Fruit fly (Drosophila melanogaster) whole organism: ENCODE data around the gene CG13794.

Experiments used
- CG8478 ChIP-seq: fragments of >200 bp; optimal IDR thresholded peaks from 2 replicates; lab custom pipeline; 2018; ENCODE audit warnings: inconsistent platforms
- Dll ChIP-seq: fragments of >200 bp; optimal IDR thresholded peaks from 2 replicates; lab custom pipeline; 2017
- EcR ChIP-seq, 2 experiments: fragments of >200 bp; optimal IDR thresholded peaks; 2 replicates each; lab custom pipeline; 2017; ENCODE audit warnings: missing biosample characterization in 2 of 2, missing genetic modification characterization in 2 of 2, missing genetic modification reagents in 2 of 2
- pan ChIP-seq: fragments of >200 bp; optimal IDR thresholded peaks from 2 replicates; lab custom pipeline; 2017
- psq ChIP-seq: fragments of >200 bp; optimal IDR thresholded peaks from 2 replicates; lab custom pipeline; 2017
- usp ChIP-seq: fragments of >200 bp; optimal IDR thresholded peaks from 2 replicates; lab custom pipeline; 2017; ENCODE audit warnings: missing biosample characterization, missing genetic modification characterization, mixed read lengths

The CG13794 gene

DNA sequence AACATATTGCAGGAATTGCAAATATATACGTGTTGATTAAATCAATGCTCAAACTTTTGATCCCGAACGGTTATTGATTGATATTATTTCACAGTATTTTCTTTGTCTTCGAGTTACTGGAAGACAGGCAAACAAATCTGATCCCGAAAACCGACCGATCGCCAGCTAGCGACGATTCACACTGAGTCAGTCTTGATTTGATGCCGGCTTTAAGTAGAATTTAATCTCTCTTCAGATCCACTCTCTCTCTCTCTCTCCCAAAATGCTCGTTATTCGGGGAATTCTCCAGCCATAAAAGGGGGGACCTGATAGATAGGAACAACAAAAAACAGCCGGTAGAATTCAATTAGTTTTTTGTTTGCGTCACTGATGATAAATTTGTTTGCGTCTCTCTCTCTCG, 21.2 kb downstream of the CG13794 start, which contains the start of gene Tep2:
Gene Tep2, minus strand, starts transcription at position 185 of the 400 bp plus-strand sequence.
- no peak for TF ChIP-seq CG8478 (lab: Kevin White, UChicago)
- no peak for TF ChIP-seq EcR (GFP tag; optimal IDR thresholded peaks at IDR 0.05; lab: Kevin White, UChicago)
- TF ChIP-seq Dll, result no peak
- no peak for TF ChIP-seq psq
- TF ChIP-seq pan (lab: Kevin White, UChicago), result no peak

DNA sequence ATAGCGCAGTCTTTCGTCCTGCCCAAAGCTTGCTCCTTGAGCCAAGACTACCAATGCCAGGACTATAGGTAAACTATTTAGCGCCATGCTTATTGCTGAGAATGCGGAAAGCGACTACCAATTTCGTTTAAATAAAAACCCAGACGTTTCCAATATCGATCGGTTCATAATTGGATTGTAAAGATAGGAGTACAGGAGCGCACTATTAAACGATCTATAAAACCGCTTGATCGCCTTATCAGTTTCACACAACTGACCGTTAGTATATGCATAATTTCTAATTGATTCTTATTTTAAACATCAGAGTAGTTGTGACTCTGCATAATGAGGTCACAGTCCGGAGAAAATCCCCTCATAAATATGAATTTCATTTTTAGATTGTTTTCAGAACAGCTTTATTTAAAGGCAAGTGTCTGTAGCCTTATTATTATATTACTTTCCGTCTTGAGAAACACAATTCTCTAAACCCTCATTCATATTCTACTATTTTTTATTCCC, 30.0 kb downstream of the CG13794 start, which contains the start of the genes CG7025 and CG43235:
Gene CG7025, minus strand, starts transcription at position 101 of the 498 bp plus-strand sequence.
Gene CG43235, plus strand, starts transcription at position 448 of the 498 bp plus-strand sequence.
- TF ChIP-seq pan (lab: Kevin White, UChicago), result no peak

DNA sequence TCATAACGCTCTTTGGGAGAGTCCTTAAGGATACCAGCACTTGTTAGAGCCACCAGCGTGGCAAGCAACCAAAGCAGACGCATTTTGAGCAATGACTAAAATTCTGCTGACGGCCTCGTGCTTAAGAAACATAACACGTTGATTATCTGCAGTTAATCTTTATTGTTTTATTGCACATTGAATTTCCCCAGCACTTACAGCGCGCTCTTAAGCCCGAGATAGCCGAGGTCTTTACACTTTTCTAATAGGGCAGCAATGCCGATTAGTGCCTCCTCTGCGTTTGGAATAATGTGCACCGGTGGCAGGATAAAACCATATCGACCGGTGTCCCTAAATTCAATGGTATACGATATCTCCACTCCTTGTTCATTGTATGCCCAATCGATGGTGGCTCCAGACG, 31.7 kb downstream of the CG13794 start, which contains the start of gene CG18585:
Gene CG18585, minus strand, starts transcription at position 101 of the 400 bp plus-strand sequence.
- no peak for TF ChIP-seq CG8478 (lab: Kevin White, UChicago)
- TF ChIP-seq Dll, result no peak
- TF ChIP-seq psq, result no peak
- TF ChIP-seq usp (GFP tag; lab: Kevin White, UChicago), result no peak
- TF ChIP-seq pan (lab: Kevin White, UChicago), result no peak
- no peak for TF ChIP-seq EcR (GFP tag; optimal IDR thresholded peaks at IDR 0.05; lab: Kevin White, UChicago)

DNA sequence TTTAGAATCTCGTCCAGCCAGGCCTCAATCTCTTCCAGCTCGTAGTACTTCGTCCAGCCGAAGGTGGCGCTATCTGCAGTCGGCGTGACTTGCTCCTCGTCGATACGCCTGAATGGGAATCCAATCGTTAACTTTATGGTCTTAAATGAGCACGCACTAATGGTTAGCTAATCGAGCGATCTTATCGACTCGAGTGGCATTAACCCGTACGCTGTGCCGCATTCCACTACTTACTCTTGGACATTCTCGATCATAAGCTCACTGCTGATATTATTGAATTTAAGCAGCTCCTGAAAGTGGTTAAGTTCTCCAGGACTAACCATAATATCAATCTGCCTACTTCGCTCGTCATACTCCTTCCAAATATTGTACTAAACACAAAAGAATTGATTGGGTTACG, 32.2 kb downstream of the CG13794 start:
- TF ChIP-seq EcR (GFP tag; optimal IDR thresholded peaks at IDR 0.05; lab: Kevin White, UChicago) (no peak), usp (GFP tag; lab: Kevin White, UChicago) (no peak), pan (lab: Kevin White, UChicago) (no peak), CG8478 (lab: Kevin White, UChicago) (no peak), Dll (no peak), psq (no peak)

DNA sequence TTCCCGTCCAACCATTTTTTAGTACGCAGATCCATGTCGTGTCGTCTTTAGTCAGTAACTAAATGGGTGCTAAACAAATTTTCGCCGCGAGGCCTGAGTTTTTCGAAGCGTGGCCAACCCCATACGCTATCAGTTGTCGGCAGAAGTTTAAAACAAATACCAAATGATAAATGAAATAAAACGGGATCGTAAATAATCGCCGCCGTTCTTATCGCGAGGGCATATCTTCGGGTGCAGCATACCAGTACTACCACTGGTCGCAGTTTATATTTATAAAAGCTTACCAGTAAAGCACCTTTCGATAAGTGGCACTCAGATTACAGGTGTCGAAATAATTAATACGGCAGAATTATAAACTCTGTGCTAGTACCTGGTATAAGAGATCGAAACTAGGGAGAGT, 37.3 kb downstream of the CG13794 start:
- TF ChIP-seq usp (GFP tag; lab: Kevin White, UChicago) (no peak), psq (no peak), CG8478 (lab: Kevin White, UChicago) (no peak), pan (lab: Kevin White, UChicago) (no peak), EcR (GFP tag; optimal IDR thresholded peaks at IDR 0.05; lab: Kevin White, UChicago) (no peak), Dll (no peak)

DNA sequence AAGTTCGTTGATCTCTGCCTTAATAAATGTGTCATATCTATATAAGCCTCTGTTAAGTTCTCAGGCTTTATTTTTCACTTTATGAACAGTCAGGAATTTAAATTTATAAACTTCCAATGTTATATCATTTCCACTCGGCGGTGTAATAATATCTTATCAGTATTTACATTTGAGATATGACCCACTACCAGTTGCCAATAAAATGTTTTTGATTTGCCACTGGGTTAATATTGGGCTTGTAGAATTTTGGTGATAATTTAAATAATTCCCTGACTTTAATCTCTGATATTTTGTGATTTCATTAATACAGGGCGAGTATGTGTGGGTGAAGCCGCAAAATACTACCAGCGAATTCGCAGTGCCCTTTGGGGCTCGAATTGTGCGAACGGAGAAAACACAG, 42.3 kb downstream of the CG13794 start:
- TF ChIP-seq Dll (no peak), usp (GFP tag; lab: Kevin White, UChicago) (no peak), pan (lab: Kevin White, UChicago) (no peak), CG8478 (lab: Kevin White, UChicago) (no peak), EcR (GFP tag; optimal IDR thresholded peaks at IDR 0.05; lab: Kevin White, UChicago) (no peak), psq (no peak)

DNA sequence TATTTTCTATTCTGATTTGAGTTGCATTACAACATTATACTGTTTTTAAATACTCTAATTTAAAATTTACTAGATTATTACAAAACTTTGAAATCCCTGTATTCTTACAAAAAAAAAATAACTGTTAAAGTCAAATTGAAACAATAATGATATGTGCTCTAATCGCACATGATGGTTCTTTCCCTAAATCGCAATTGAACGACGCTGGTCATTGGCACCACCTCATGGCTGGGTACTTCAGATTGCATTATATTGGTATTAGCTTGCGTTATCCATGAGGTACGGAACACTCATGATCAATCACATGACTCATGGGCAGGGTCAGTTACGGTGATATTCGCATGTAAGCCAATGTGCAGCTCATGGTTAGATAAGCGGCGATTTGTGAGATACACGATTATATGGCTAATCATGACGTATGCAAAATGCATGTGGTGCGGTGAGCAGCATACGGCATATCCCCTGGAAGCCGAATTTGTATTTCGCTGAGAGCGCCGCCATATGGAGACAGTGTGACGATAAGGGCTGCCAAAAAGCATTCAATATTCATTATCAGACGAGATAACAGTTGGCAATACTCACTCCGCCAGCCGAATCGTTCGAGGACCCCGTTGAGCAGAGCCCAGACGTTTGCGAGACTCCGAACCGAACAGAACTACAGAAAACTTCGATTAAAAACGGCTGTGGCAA, 44.4 kb downstream of the CG13794 start:
- TF ChIP-seq Dll, result no peak
- TF ChIP-seq pan (lab: Kevin White, UChicago), result no peak
- TF ChIP-seq CG8478 (lab: Kevin White, UChicago), result no peak
- no peak for TF ChIP-seq EcR (GFP tag; optimal IDR thresholded peaks at IDR 0.05; lab: Kevin White, UChicago)
- no peak for TF ChIP-seq psq
- no peak for TF ChIP-seq usp (GFP tag; lab: Kevin White, UChicago)

DNA sequence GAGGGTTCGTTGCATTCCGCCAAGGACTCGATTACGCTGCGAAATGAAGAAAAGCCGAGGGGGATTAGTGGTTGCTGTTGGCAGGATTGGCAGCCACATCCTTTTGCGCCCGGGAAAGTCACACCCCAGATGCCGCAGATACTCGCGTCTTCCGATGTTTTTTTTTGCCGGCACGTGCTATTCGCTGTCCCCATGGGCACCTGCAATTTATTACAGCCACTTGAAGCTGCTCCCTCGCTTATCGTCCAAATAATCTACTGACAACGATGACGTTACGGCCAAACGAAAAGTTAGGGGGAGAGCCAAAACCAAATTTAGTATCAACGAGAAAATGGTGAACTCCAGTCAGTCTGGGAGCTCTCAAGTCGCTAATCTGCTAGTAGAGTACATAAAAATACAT, 45.6 kb downstream of the CG13794 start:
- TF ChIP-seq Dll (no peak), usp (GFP tag; lab: Kevin White, UChicago) (no peak), CG8478 (lab: Kevin White, UChicago) (no peak), psq (no peak), pan (lab: Kevin White, UChicago) (no peak), EcR (GFP tag; optimal IDR thresholded peaks at IDR 0.05; lab: Kevin White, UChicago) (no peak)

DNA sequence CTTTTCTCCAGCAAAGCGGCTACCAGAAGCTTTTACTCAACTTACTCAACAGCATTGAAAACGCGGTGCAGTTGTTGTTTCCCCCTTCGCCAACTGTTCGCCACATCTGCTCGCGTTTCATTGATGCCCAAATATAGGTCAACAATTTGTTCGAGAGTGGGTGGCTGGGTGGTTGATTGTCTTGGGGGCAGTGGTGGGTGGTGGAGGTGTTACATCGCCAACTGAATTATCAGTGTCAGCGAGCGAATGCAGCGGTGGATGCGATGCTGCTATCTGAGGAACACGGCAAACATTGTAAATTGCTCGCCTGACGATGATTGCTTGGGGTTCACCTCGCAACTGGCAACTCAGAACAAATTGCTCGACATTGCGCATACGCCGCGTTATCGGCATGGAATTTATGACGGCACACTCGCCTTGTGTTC, 46.9 kb downstream of the CG13794 start:
- TF ChIP-seq EcR (GFP tag; optimal IDR thresholded peaks at IDR 0.05; lab: Kevin White, UChicago), result no peak
- TF ChIP-seq CG8478 (lab: Kevin White, UChicago), result no peak
- no peak for TF ChIP-seq usp (GFP tag; lab: Kevin White, UChicago)
- TF ChIP-seq psq, result no peak
- TF ChIP-seq pan (lab: Kevin White, UChicago), result no peak
- no peak for TF ChIP-seq Dll

DNA sequence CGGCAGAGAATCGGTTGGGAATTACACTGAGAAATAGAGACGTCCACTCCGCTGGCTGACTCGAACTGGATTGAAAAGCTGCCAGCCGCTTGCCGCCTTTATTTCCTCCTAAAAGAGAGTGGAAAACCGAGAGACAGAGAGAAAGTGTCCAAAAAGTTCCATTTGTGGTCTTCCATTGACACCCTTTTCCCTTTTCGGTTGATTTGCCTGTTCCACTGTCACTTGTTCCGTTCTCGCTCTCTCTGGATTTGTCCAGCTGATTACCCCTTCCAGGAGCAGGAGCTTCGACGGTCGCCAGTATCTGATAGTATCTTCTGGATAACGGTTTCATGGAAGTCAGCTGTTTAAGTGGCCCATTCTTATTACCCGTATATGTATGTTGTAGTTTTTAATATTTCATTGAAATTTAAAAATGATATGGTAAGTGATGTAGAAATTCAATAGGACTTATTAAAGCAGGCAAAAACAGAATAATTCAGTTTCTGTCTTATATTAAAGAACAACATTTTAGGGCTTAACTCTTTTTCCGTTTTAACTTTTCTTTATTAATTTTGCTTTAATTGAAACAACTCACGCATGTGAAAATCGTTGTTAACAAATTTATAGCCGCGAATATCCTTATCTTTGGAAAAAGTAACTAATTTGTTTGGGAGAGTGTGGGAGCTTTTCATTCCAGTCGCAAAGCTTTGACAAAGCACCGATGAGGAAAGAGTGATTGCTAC, 47.4 kb downstream of the CG13794 start, which contains the start of gene Slob:
Gene Slob, minus strand, starts transcription at position 51 of the 722 bp plus-strand sequence.
- TF ChIP-seq psq (no peak), CG8478 (lab: Kevin White, UChicago) (no peak), EcR (GFP tag; optimal IDR thresholded peaks at IDR 0.05; lab: Kevin White, UChicago) (no peak), Dll (no peak), usp (GFP tag; lab: Kevin White, UChicago) (no peak), pan (lab: Kevin White, UChicago) (no peak)
